Fruit fly (Drosophila melanogaster): ENCODE data around the gene vari.
A peak's percentile ranks its signal among the peaks of the same experiment; 100 is the strongest.

Gene vari

DNA sequence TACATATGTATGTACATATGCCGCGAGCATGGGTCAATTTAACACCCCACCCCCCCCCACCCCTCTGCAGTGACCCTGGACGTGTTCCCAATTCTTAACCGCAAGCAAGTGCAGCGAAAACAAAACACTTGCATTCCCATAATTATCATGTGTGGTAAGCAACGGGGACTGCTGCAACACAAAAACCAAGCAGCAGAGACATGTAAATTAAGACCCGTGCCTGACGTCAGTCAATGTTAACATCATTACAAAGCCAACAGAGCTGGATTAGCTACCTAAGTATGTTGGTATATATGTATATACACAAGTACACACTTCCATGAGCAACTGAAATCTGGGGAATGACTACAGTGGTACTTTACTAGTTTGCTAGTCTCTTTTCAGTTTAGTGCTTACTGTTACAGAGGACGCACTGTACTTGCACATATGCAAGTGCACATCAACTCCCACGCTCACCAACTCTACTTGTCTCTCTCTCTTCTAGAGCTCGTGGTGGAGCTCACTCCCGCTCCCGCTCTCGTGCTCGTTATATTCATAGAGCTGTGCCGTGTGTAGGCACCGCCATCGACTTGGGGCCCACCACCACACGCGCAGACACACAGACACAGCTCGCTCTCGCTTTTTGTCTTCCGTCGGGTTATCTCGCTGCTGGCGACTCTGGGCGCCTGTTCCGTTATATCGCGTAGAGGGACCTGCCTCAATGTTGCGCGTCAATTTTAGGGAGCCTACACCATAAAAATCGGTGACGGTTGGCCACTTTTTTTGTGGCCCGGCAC, 24.6 kb upstream of the vari start:
- TF ChIP-seq Pif1A (GFP tag; optimal IDR thresholded peaks at IDR 0.05) (peak; percentile 75), CG32121 (GFP tag; IDR thresholded peaks at IDR 0.05) (peak; percentile 52; the same call in 1 of the 2 replicates), Ets98B (GFP tag; IDR thresholded peaks at IDR 0.05) (peak; percentile 76; the same call in 1 of the 2 replicates), gl (tag; optimal IDR thresholded peaks at IDR 0.05) (peak; percentile 26), Pif1B (GFP tag; optimal IDR thresholded peaks at IDR 0.05) (peak; percentile 18), EcR (GFP tag; optimal IDR thresholded peaks at IDR 0.05) (peak; percentile 63), CG34367 (tag; optimal IDR thresholded peaks at IDR 0.05) (no peak), CG10348 (GFP tag; IDR thresholded peaks at IDR 0.05) (no peak), CG13204 (GFP tag; optimal IDR thresholded peaks at IDR 0.05) (peak; percentile 95), fd96Ca (GFP tag; IDR thresholded peaks at IDR 0.05) (peak; percentile 33), CG15710 (tag; optimal IDR thresholded peaks at IDR 0.05) (no peak), D1 (tag; optimal IDR thresholded peaks at IDR 0.05) (no peak), CG4496 (GFP tag; IDR thresholded peaks at IDR 0.05) (peak; percentile 86), CG17806 (tag; optimal IDR thresholded peaks at IDR 0.05) (peak; percentile 34), CG14655 (GFP tag; optimal IDR thresholded peaks at IDR 0.05) (peak; percentile 54), CG8301 (tag; optimal IDR thresholded peaks at IDR 0.05) (peak; percentile 46), rn (GFP tag; IDR thresholded peaks at IDR 0.05) (no peak), CG8159 (tag; optimal IDR thresholded peaks at IDR 0.05) (peak; percentile 59), CG9948 (tag; optimal IDR thresholded peaks at IDR 0.05) (no peak), CG12605 (GFP tag; IDR thresholded peaks at IDR 0.05) (no peak; the same call in 1 of the 2 replicates), Snoo (tag; optimal IDR thresholded peaks at IDR 0.05) (peak; percentile 10)

DNA sequence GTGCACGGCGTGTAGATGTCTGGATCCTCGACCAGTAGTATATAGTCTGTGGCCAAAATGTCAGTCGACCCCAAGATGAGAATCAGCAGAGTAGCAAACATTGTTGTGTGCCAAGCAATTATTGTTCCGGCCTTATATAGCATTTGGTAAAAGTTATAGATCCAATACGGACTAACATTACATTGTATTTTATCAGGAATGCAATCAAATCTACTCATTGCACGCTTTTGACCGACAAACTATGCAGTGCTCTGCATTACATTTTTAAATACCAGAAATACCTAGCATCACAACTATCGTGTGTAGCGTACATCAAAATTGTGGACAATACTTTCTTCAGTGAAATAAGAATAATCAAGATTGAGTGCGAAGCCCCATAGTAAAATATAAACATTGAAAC, 23.9 kb upstream of the vari start, which contains the start of gene CheB38c:
Gene CheB38c, minus strand, starts transcription at position 101 of the 400 bp plus-strand sequence.
- TF ChIP-seq fd96Ca (GFP tag; IDR thresholded peaks at IDR 0.05) (no peak), CG32121 (GFP tag; IDR thresholded peaks at IDR 0.05) (no peak), gl (tag; optimal IDR thresholded peaks at IDR 0.05) (no peak), CG12605 (GFP tag; IDR thresholded peaks at IDR 0.05) (no peak), Ets98B (GFP tag; IDR thresholded peaks at IDR 0.05) (no peak), Snoo (tag; optimal IDR thresholded peaks at IDR 0.05) (no peak), CG15710 (tag; optimal IDR thresholded peaks at IDR 0.05) (no peak), CG10348 (GFP tag; IDR thresholded peaks at IDR 0.05) (no peak), CG34367 (tag; optimal IDR thresholded peaks at IDR 0.05) (no peak)

DNA sequence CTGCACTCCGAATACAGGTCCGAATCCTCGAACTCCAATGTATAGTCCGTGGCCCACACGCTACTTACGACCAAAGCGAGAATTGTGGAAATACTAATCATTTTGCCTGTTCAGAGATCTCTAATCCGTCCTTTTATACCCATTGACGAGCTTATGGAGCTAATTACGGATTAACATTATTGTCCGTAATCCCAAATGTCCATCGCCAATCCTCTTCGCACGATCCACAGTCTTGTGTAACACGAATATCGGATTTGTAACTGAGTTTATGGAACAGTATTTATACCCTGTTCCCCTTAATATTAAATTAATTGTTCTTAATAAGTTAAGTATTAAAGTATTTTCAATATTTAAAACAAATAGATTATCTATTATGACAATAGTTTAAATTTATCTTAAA, 21.6 kb upstream of the vari start, which contains the start of gene CheB38a:
Gene CheB38a, minus strand, starts transcription at position 101 of the 400 bp plus-strand sequence.
- TF ChIP-seq Snoo (tag; optimal IDR thresholded peaks at IDR 0.05), result no peak
- no peak for TF ChIP-seq Ets98B (GFP tag; IDR thresholded peaks at IDR 0.05)
- no peak for TF ChIP-seq rn (GFP tag; IDR thresholded peaks at IDR 0.05)
- no peak for TF ChIP-seq CG32121 (GFP tag; IDR thresholded peaks at IDR 0.05)
- TF ChIP-seq CG12605 (GFP tag; IDR thresholded peaks at IDR 0.05), result no peak
- TF ChIP-seq CG9948 (tag; optimal IDR thresholded peaks at IDR 0.05), result no peak
- TF ChIP-seq CG34367 (tag; optimal IDR thresholded peaks at IDR 0.05), result no peak
- TF ChIP-seq Pif1A (GFP tag; optimal IDR thresholded peaks at IDR 0.05), result no peak
- TF ChIP-seq CG15710 (tag; optimal IDR thresholded peaks at IDR 0.05), result no peak
- TF ChIP-seq fd96Ca (GFP tag; IDR thresholded peaks at IDR 0.05), result no peak
- no peak for TF ChIP-seq Pif1B (GFP tag; optimal IDR thresholded peaks at IDR 0.05)
- no peak for TF ChIP-seq CG8301 (tag; optimal IDR thresholded peaks at IDR 0.05)

DNA sequence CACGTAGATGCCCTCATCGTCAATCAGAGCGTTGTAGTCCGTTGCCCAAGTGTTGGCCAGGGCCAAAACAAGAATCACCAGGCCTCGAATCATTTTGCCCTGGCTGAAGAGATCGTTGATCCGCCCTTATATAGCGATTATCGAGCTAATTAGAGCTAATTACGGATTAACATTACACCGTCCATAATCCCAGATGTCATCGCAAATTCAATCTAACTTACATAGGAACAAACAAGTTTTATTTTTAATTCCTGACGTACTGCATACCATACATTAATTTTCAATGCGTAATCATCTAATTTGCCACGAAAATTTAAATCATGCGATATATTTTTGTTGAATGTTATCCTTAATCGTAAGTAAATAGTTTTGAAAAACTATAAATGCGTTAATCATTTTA, 20.3 kb upstream of the vari start, which contains the start of gene CheB38b:
Gene CheB38b, minus strand, starts transcription at position 101 of the 400 bp plus-strand sequence.
- TF ChIP-seq Pif1B (GFP tag; optimal IDR thresholded peaks at IDR 0.05) (no peak), CG4496 (GFP tag; IDR thresholded peaks at IDR 0.05) (no peak), Pif1A (GFP tag; optimal IDR thresholded peaks at IDR 0.05) (no peak), CG12605 (GFP tag; IDR thresholded peaks at IDR 0.05) (no peak), CG13204 (GFP tag; optimal IDR thresholded peaks at IDR 0.05) (no peak), fd96Ca (GFP tag; IDR thresholded peaks at IDR 0.05) (no peak), CG14655 (GFP tag; optimal IDR thresholded peaks at IDR 0.05) (no peak), Snoo (tag; optimal IDR thresholded peaks at IDR 0.05) (no peak), D1 (tag; optimal IDR thresholded peaks at IDR 0.05) (no peak), Ets98B (GFP tag; IDR thresholded peaks at IDR 0.05) (no peak), rn (GFP tag; IDR thresholded peaks at IDR 0.05) (no peak), CG10348 (GFP tag; IDR thresholded peaks at IDR 0.05) (no peak), CG32121 (GFP tag; IDR thresholded peaks at IDR 0.05) (no peak), CG9948 (tag; optimal IDR thresholded peaks at IDR 0.05) (no peak), CG8159 (tag; optimal IDR thresholded peaks at IDR 0.05) (no peak), EcR (GFP tag; optimal IDR thresholded peaks at IDR 0.05) (no peak), gl (tag; optimal IDR thresholded peaks at IDR 0.05) (no peak)

DNA sequence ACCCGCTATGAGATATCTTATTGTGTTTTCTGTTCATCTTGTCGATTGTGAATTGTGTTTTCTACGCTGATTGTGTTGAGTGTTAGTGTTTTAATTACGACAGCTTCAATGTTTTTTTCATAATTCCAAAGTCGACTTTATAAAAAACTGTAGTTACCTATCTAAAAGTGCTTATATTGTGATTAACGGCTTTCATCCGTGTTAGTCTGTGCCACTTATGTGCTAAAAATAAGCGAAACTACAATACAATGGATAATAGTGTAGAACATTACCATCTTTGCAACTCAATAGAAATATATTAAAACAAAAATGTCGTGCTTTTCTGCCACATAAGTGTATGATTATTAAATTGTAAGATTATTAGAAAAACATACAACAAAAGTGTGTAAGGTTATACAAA, 19.3 kb upstream of the vari start, which contains the start of gene CG33322:
Gene CG33322, minus strand, starts transcription at position 101 of the 400 bp plus-strand sequence.
- no peak for TF ChIP-seq gl (tag; optimal IDR thresholded peaks at IDR 0.05)
- TF ChIP-seq CG34367 (tag; optimal IDR thresholded peaks at IDR 0.05), result no peak
- no peak for TF ChIP-seq CG8159 (tag; optimal IDR thresholded peaks at IDR 0.05)
- TF ChIP-seq Snoo (tag; optimal IDR thresholded peaks at IDR 0.05), result no peak
- TF ChIP-seq CG8301 (tag; optimal IDR thresholded peaks at IDR 0.05), result no peak
- no peak for TF ChIP-seq CG12605 (GFP tag; IDR thresholded peaks at IDR 0.05)
- TF ChIP-seq CG14655 (GFP tag; optimal IDR thresholded peaks at IDR 0.05), result no peak
- no peak for TF ChIP-seq D1 (tag; optimal IDR thresholded peaks at IDR 0.05)
- no peak for TF ChIP-seq CG15710 (tag; optimal IDR thresholded peaks at IDR 0.05)
- TF ChIP-seq Pif1A (GFP tag; optimal IDR thresholded peaks at IDR 0.05), result no peak
- no peak for TF ChIP-seq CG4496 (GFP tag; IDR thresholded peaks at IDR 0.05)
- no peak for TF ChIP-seq fd96Ca (GFP tag; IDR thresholded peaks at IDR 0.05)
- TF ChIP-seq rn (GFP tag; IDR thresholded peaks at IDR 0.05), result no peak
- TF ChIP-seq CG32121 (GFP tag; IDR thresholded peaks at IDR 0.05), result no peak
- TF ChIP-seq CG13204 (GFP tag; optimal IDR thresholded peaks at IDR 0.05), result no peak
- no peak for TF ChIP-seq CG17806 (tag; optimal IDR thresholded peaks at IDR 0.05)

Measured in whole organism, pupa.